Worm (Caenorhabditis elegans) whole organism, L4 larva: ENCODE measurements around the gene mut-14.

Experiments used
- D1046.2 ChIP-seq: fragments of 200-800 bp; sonication (Bioruptor generic); IDR thresholded peaks from 2 replicates; pipeline ENCODE4 v1.3.6; 2022; ENCODE audit warnings: missing genetic modification characterization, missing compliant biosample characterization
- F10B5.3 ChIP-seq: sonication (generic microtip); optimal IDR thresholded peaks from 2 replicates; lab custom pipeline; 2016; ENCODE audit warnings: mild to moderate bottlenecking, missing genetic modification characterization, missing compliant biosample characterization
- Y105C5A.15 ChIP-seq: fragments of 200-800 bp; sonication (Bioruptor generic); IDR thresholded peaks from 2 replicates; pipeline ENCODE4 v1.3.6; 2022; ENCODE audit warnings: missing genetic modification characterization, missing compliant biosample characterization
- Y48G9A.11 ChIP-seq: fragments of 200-800 bp; sonication (Bioruptor generic); IDR thresholded peaks from 2 replicates; pipeline ENCODE4 v1.3.6; 2022; ENCODE audit warnings: missing genetic modification reagents, missing genetic modification characterization, missing compliant biosample characterization
- ZK337.2 ChIP-seq: fragments of 200-800 bp; sonication (Bioruptor generic); IDR thresholded peaks from 2 replicates; pipeline ENCODE4 v1.3.6; 2022; ENCODE audit warnings: missing genetic modification reagents, missing genetic modification characterization, missing compliant biosample characterization
- ZK546.5 ChIP-seq, 2 experiments: sonication (generic microtip); optimal IDR thresholded peaks; 2 replicates each; lab custom pipeline; 2017; ENCODE audit warnings: missing biosample characterization in 2 of 2, missing genetic modification characterization in 2 of 2
- aha-1 ChIP-seq: fragments of 150-350 bp; peaks from one replicate; lab custom pipeline; 2014; ENCODE audit warnings: missing biosample characterization, missing genetic modification characterization
- aly-2 ChIP-seq: sonication (generic microtip); optimal IDR thresholded peaks from 2 replicates; lab custom pipeline; 2018; ENCODE audit warnings: missing biosample characterization, missing genetic modification characterization
- attf-4 ChIP-seq: sonication (generic microtip); optimal IDR thresholded peaks from 3 replicates; lab custom pipeline; 2017; ENCODE audit warnings: missing biosample characterization, missing genetic modification characterization
- ceh-28 ChIP-seq: fragments of 150-350 bp; optimal IDR thresholded peaks from 2 replicates; lab custom pipeline; 2014; ENCODE audit warnings: missing biosample characterization, missing genetic modification reagents, missing genetic modification characterization
- ceh-62 ChIP-seq: sonication (generic microtip); optimal IDR thresholded peaks from 2 replicates; lab custom pipeline; 2017; ENCODE audit warnings: missing biosample characterization, missing genetic modification characterization
- ceh-82 ChIP-seq: sonication (generic microtip); optimal IDR thresholded peaks from 2 replicates; lab custom pipeline; 2017; ENCODE audit warnings: missing biosample characterization, missing genetic modification characterization
- cey-2 ChIP-seq: sonication (generic microtip); optimal IDR thresholded peaks from 3 replicates; lab custom pipeline; 2017; ENCODE audit warnings: missing genetic modification characterization, mild to moderate bottlenecking, missing compliant biosample characterization, antibody characterized with exemption, borderline replicate concordance; ENCODE audit not compliant: insufficient read depth
- ctbp-1 ChIP-seq: fragments of 200-800 bp; sonication (Bioruptor generic); IDR thresholded peaks from 2 replicates; pipeline ENCODE4 v1.3.6; 2022; ENCODE audit warnings: missing genetic modification reagents, missing genetic modification characterization, missing compliant biosample characterization
- daf-16 ChIP-seq, 3 experiments: sonication (generic microtip); optimal IDR thresholded peaks; 2 replicates each; lab custom pipeline; 2016 to 2017; ENCODE audit warnings: missing genetic modification characterization in 3 of 3, missing genetic modification reagents in 3 of 3, mild to moderate bottlenecking in 2 of 3, missing compliant biosample characterization in 2 of 3, missing biosample characterization in 1 of 3, moderate library complexity in 1 of 3
- daf-8 ChIP-seq: fragments of 200-800 bp; sonication (Bioruptor generic); IDR thresholded peaks from 2 replicates; pipeline ENCODE4 v1.3.6; 2022; ENCODE audit warnings: missing genetic modification characterization, missing compliant biosample characterization
- dmd-6 ChIP-seq: fragments of 200-800 bp; sonication (Bioruptor generic); IDR thresholded peaks from 2 replicates; pipeline ENCODE4 v1.3.6; 2022; ENCODE audit warnings: missing genetic modification reagents, missing genetic modification characterization, missing compliant biosample characterization
- dmd-9 ChIP-seq: fragments of 200-800 bp; sonication (Bioruptor generic); IDR thresholded peaks from 2 replicates; pipeline ENCODE4 v1.3.6; 2022; ENCODE audit warnings: missing genetic modification reagents, missing genetic modification characterization, missing compliant biosample characterization
- duxl-1 ChIP-seq: sonication (generic microtip); optimal IDR thresholded peaks from 2 replicates; lab custom pipeline; 2016; ENCODE audit warnings: mild to moderate bottlenecking, missing genetic modification characterization, moderate library complexity, missing compliant biosample characterization; ENCODE audit not compliant: poor library complexity
- dve-1 ChIP-seq: sonication (generic microtip); optimal IDR thresholded peaks from 2 replicates; lab custom pipeline; 2017; ENCODE audit warnings: antibody characterized with exemption, mild to moderate bottlenecking, missing genetic modification characterization, missing compliant biosample characterization; ENCODE audit not compliant: insufficient read depth
- egl-27 ChIP-seq: sonication (generic microtip); optimal IDR thresholded peaks from 3 replicates; lab custom pipeline; 2017; ENCODE audit warnings: missing biosample characterization, missing genetic modification reagents, missing genetic modification characterization
- egl-43 ChIP-seq: fragments of 200-800 bp; sonication (Bioruptor generic); IDR thresholded peaks from 2 replicates; pipeline ENCODE4 v1.3.6; 2022; ENCODE audit warnings: missing genetic modification reagents, missing genetic modification characterization, missing compliant biosample characterization
- hlh-11 ChIP-seq: fragments of 200-800 bp; sonication (Bioruptor generic); optimal IDR thresholded peaks from 2 replicates; lab custom pipeline; 2018; ENCODE audit warnings: mild to moderate bottlenecking, missing genetic modification characterization, missing compliant biosample characterization
- hmg-1.1 ChIP-seq: fragments of 200-800 bp; sonication (Bioruptor generic); IDR thresholded peaks from 2 replicates; pipeline ENCODE4 v1.3.6; 2022; ENCODE audit warnings: missing genetic modification reagents, missing genetic modification characterization, missing compliant biosample characterization
- jun-1 ChIP-seq: fragments of 150-350 bp; optimal IDR thresholded peaks from 2 replicates; lab custom pipeline; 2014; ENCODE audit warnings: missing biosample characterization, missing genetic modification reagents, missing genetic modification characterization
- lim-7 ChIP-seq: fragments of 200-800 bp; sonication (Bioruptor generic); IDR thresholded peaks from 2 replicates; pipeline ENCODE4 v1.3.6; 2022; ENCODE audit warnings: missing genetic modification characterization, missing compliant biosample characterization
- lir-3 ChIP-seq: sonication (generic microtip); optimal IDR thresholded peaks from 2 replicates; lab custom pipeline; 2016; ENCODE audit warnings: mild to moderate bottlenecking, missing genetic modification characterization, missing compliant biosample characterization
- lsy-2 ChIP-seq, 2 experiments: fragments of 150-350 bp in 1 of 2; sonication (generic microtip) in 1 of 2; optimal IDR thresholded peaks; 2 replicates each; lab custom pipeline; 2014 to 2017; ENCODE audit warnings: missing biosample characterization in 2 of 2, missing genetic modification characterization in 2 of 2
- mdl-1 ChIP-seq, 2 experiments: fragments of 150-350 bp in 1 of 2; sonication (generic microtip) in 1 of 2; optimal IDR thresholded peaks; 2 replicates each; lab custom pipeline; 2014 to 2017; ENCODE audit warnings: missing biosample characterization in 2 of 2, missing genetic modification characterization in 2 of 2
- mxl-3 ChIP-seq: fragments of 200-800 bp; sonication (Bioruptor generic); optimal IDR thresholded peaks from 2 replicates; lab custom pipeline; 2018; ENCODE audit warnings: mild to moderate bottlenecking, missing genetic modification characterization, missing compliant biosample characterization
- nhr-102 ChIP-seq: sonication (generic microtip); optimal IDR thresholded peaks from 2 replicates; lab custom pipeline; 2016; ENCODE audit warnings: mild to moderate bottlenecking, missing genetic modification characterization, moderate library complexity, missing compliant biosample characterization
- nhr-237 ChIP-seq: sonication (generic microtip); optimal IDR thresholded peaks from 2 replicates; lab custom pipeline; 2017; ENCODE audit warnings: missing biosample characterization, missing genetic modification characterization
- nhr-28 ChIP-seq: fragments of 150-350 bp; optimal IDR thresholded peaks from 2 replicates; lab custom pipeline; 2014; ENCODE audit warnings: missing biosample characterization, missing genetic modification characterization
- nhr-48 ChIP-seq: sonication (generic microtip); optimal IDR thresholded peaks from 2 replicates; lab custom pipeline; 2016; ENCODE audit warnings: mild to moderate bottlenecking, missing genetic modification characterization, missing compliant biosample characterization
- nhr-6 ChIP-seq: fragments of 150-350 bp; optimal IDR thresholded peaks from 2 replicates; lab custom pipeline; 2014; ENCODE audit warnings: missing biosample characterization, missing genetic modification characterization
- nhr-77 ChIP-seq: fragments of 150-350 bp; optimal IDR thresholded peaks from 2 replicates; lab custom pipeline; 2014; ENCODE audit warnings: missing biosample characterization, missing genetic modification characterization
- php-3 ChIP-seq: fragments of 200-800 bp; sonication (Bioruptor generic); IDR thresholded peaks from 2 replicates; pipeline ENCODE4 v1.3.6; 2022; ENCODE audit warnings: missing genetic modification reagents, missing genetic modification characterization, missing compliant biosample characterization
- pqm-1 ChIP-seq: sonication (generic microtip); optimal IDR thresholded peaks from 2 replicates; lab custom pipeline; 2017; ENCODE audit warnings: missing biosample characterization, missing genetic modification characterization
- saeg-2 ChIP-seq: fragments of 200-800 bp; sonication (Bioruptor generic); IDR thresholded peaks from 2 replicates; pipeline ENCODE4 v1.3.6; 2022; ENCODE audit warnings: missing genetic modification reagents, missing genetic modification characterization, missing compliant biosample characterization
- sdz-12 ChIP-seq: fragments of 200-800 bp; sonication (Bioruptor generic); optimal IDR thresholded peaks from 2 replicates; lab custom pipeline; 2018; ENCODE audit warnings: mild to moderate bottlenecking, missing genetic modification characterization, missing compliant biosample characterization
- snpc-1.2 ChIP-seq: fragments of 200-800 bp; sonication (Bioruptor generic); IDR thresholded peaks from 2 replicates; pipeline ENCODE4 v1.3.6; 2022; ENCODE audit warnings: missing genetic modification reagents, missing genetic modification characterization, missing compliant biosample characterization
- spr-1 ChIP-seq: sonication (generic microtip); optimal IDR thresholded peaks from 2 replicates; lab custom pipeline; 2016; ENCODE audit warnings: mild to moderate bottlenecking, missing genetic modification characterization, missing compliant biosample characterization
- spr-3 ChIP-seq: fragments of 200-800 bp; sonication (Bioruptor generic); optimal IDR thresholded peaks from 2 replicates; lab custom pipeline; 2018; ENCODE audit warnings: mild to moderate bottlenecking, missing genetic modification characterization, missing compliant biosample characterization
- tag-97 ChIP-seq: fragments of 200-800 bp; sonication (Bioruptor generic); IDR thresholded peaks from 2 replicates; pipeline ENCODE4 v1.3.6; 2022; ENCODE audit warnings: missing genetic modification characterization, missing compliant biosample characterization
- zag-1 ChIP-seq: fragments of 150-350 bp; optimal IDR thresholded peaks from 2 replicates; lab custom pipeline; 2014; ENCODE audit warnings: missing biosample characterization, missing genetic modification characterization
- zfp-2 ChIP-seq: sonication (generic microtip); optimal IDR thresholded peaks from 2 replicates; lab custom pipeline; 2016; ENCODE audit warnings: mild to moderate bottlenecking, missing genetic modification characterization, missing compliant biosample characterization
- ztf-7 ChIP-seq: fragments of 150-350 bp; optimal IDR thresholded peaks from 2 replicates; lab custom pipeline; 2014; ENCODE audit warnings: missing biosample characterization, missing genetic modification characterization

mut-14 gene

DNA sequence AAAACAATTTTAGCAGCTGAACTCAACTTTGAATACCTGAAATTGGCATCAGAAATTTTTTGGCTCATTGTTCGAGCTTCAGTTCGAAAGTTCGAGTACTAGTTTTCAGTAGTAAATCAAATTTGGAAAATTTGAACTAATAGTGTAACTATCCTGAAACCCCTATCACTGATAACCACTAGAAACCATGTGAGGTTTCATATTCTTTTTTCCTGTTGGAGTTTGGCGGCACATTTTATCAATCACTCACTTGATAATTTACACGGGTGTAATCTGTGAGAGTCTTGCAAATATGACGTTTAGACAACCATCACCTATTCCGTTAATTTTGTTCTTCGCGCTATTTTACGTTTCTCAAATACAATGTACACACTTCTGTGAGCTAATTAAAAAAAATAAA is 13.1 kb downstream of the mut-14 start, which contains the start of gene C14C11.4:
C14C11.4 (plus strand) TSS at position 252 of the 400 bp plus-strand sequence.
- peak; percentile 65 for TF ChIP-seq dmd-6 (GFP tag; lab: Robert Waterston, UW)
- no peak for TF ChIP-seq ceh-82 (tag; lab: Kevin White, UChicago)
- peak; percentile 38 for TF ChIP-seq hlh-11 (tag; lab: Kevin White, UChicago)
- peak in 1 of 2 experiments; percentile 4 for TF ChIP-seq mdl-1 (tag; optimal IDR thresholded peaks at IDR 0.05; lab: Kevin White, UChicago)
- TF ChIP-seq pqm-1 (tag; lab: Kevin White, UChicago), result peak; percentile 77
- peak; percentile 52 for TF ChIP-seq mxl-3 (GFP tag; lab: Kevin White, UChicago)
- TF ChIP-seq zfp-2 (tag; lab: Kevin White, UChicago), result no peak
- no peak for TF ChIP-seq egl-43 (GFP tag; lab: Robert Waterston, UW)
- TF ChIP-seq nhr-28 (tag; lab: Kevin White, UChicago), result peak; percentile 75

DNA sequence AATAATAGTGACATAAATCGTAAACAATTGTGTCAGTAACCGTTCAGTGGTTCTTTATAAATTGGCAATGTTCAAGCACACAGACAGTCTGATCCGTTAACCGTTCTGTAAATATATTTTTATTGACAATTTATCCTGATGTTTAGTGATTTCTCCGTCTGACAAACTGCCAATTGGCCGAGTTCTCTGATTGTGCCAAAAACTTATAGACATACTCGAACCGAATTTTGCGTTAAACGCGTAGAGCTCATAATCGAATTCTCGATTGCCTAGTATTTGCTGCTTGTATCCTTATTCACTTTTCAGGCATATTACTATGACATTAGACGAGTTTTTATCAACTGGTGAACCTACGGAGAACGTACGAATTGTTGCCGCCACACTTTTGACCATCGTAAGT is 16.3 kb downstream of the mut-14 start, which contains the start of gene srx-117:
srx-117 (plus strand) TSS at position 301 of the 400 bp plus-strand sequence.
- TF ChIP-seq D1046.2 (no peak), egl-43 (GFP tag; lab: Robert Waterston, UW) (no peak), dmd-9 (GFP tag; lab: Robert Waterston, UW) (no peak), dve-1 (tag; lab: Kevin White, UChicago) (no peak), attf-4 (tag; lab: Kevin White, UChicago) (no peak), ctbp-1 (GFP tag; lab: Robert Waterston, UW) (no peak), nhr-77 (tag; lab: Kevin White, UChicago) (no peak), ceh-62 (tag; lab: Kevin White, UChicago) (no peak), lim-7 (GFP tag; lab: Robert Waterston, UW) (no peak), nhr-237 (tag; lab: Kevin White, UChicago) (no peak), spr-3 (no peak), snpc-1.2 (GFP tag; lab: Robert Waterston, UW) (no peak), F10B5.3 (tag; lab: Kevin White, UChicago) (no peak), hmg-1.1 (GFP tag; lab: Robert Waterston, UW) (no peak), egl-27 (no peak)

DNA sequence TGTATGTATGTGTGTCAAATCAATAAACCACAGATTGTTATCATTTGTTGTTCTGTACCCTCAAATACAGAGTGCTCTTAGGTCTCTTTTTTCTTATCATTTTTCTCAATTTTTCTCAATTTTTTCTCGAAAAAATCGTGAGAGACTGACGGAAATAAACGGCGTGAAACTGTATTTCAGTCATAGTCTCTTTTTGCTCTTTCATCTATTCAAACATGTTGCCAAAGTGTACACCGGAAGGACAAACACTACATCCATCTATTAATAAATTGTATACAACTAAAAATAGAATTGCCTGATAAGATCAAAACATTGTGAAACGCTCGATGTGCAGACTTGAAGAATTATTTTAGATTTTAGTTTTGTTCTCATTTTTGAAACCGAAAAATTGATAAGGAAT is 26.1 kb downstream of the mut-14 start:
- TF ChIP-seq dve-1 (tag; lab: Kevin White, UChicago) (peak; percentile 32), daf-8 (GFP tag; lab: Robert Waterston, UW) (no peak), nhr-6 (tag; lab: Kevin White, UChicago) (peak; percentile 6), nhr-237 (tag; lab: Kevin White, UChicago) (no peak), tag-97 (GFP tag; lab: Robert Waterston, UW) (no peak), ZK337.2 (GFP tag; lab: Robert Waterston, UW) (no peak), jun-1 (tag; lab: Kevin White, UChicago) (no peak), Y105C5A.15 (GFP tag; lab: Robert Waterston, UW) (no peak), dmd-6 (GFP tag; lab: Robert Waterston, UW) (peak; percentile 28; the same call in 1 of the 2 replicates), ceh-28 (tag; lab: Kevin White, UChicago) (no peak), ztf-7 (no peak), ceh-82 (tag; lab: Kevin White, UChicago) (no peak), D1046.2 (no peak), aly-2 (no peak), sdz-12 (no peak), aha-1 (no peak), duxl-1 (tag; lab: Kevin White, UChicago) (no peak), lsy-2 (tag; optimal IDR thresholded peaks at IDR 0.05; lab: Kevin White, UChicago) (no peak), php-3 (GFP tag; lab: Robert Waterston, UW) (no peak), hmg-1.1 (GFP tag; lab: Robert Waterston, UW) (no peak), snpc-1.2 (GFP tag; lab: Robert Waterston, UW) (no peak), nhr-48 (tag; lab: Kevin White, UChicago) (no peak), Y48G9A.11 (GFP tag; lab: Robert Waterston, UW) (no peak), cey-2 (no peak), nhr-28 (tag; lab: Kevin White, UChicago) (peak; percentile 18), daf-16 (GFP tag; optimal IDR thresholded peaks at IDR 0.05; lab: Kevin White, UChicago) (no peak), daf-16 (tag; optimal IDR thresholded peaks at IDR 0.05; lab: Kevin White, UChicago) (peak; percentile 66), saeg-2 (GFP tag; lab: Robert Waterston, UW) (no peak), mxl-3 (GFP tag; lab: Kevin White, UChicago) (no peak), spr-1 (tag; lab: Kevin White, UChicago) (no peak), ZK546.5 (tag; optimal IDR thresholded peaks at IDR 0.05; lab: Kevin White, UChicago) (no peak), lir-3 (no peak), zag-1 (tag; lab: Kevin White, UChicago) (no peak), nhr-102 (no peak)
